Worm (Caenorhabditis elegans) whole organism, L4/young adult: ENCODE results near the gene C34E10.10.

Source experiments
- W03F9.2 ChIP-seq: fragments of 150-350 bp; optimal IDR thresholded peaks from 2 replicates; lab custom pipeline; 2014; ENCODE audit warnings: missing biosample characterization, missing genetic modification characterization
- him-1 ChIP-seq: sonication (generic microtip); optimal IDR thresholded peaks from 2 replicates; lab custom pipeline; 2016; ENCODE audit warnings: missing genotype, missing genetic modification reagents, missing genetic modification characterization, missing compliant biosample characterization

ce11 chrIII:5228839-5229238, 1.2 kb upstream of the C34E10.10 start:
- TF ChIP-seq him-1 (no peak), W03F9.2 (tag; lab: Kevin White, UChicago) (no peak)
